Worm (Caenorhabditis elegans): ENCODE results near the gene tmc-1.
A peak's percentile ranks its signal among the peaks of the same experiment; 100 is the strongest.

Gene tmc-1

DNA sequence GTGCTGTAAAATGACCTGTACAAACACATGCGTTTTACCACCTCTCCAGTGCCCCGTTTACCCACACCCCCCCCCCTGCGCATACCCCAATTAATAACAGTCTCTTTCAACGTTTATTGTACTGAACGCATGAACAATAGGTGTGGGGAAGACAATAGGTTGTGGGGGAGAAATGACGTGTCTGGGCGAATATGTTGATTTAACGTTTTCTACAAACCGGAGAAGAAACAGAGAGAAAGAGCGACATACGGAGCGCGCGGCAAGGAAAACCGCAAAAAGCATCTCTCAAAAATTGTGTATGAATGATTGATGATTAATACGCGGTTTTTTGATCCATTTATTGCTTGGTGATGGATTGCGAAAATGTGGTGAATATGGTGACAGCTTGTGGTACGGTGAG lies 61.8 kb downstream of the tmc-1 start:
- no peak for TF ChIP-seq ceh-9 (tag; optimal IDR thresholded peaks at IDR 0.05)
- peak; percentile 54 for TF ChIP-seq pha-4 (tag; optimal IDR thresholded peaks at IDR 0.05)
